Fruit fly (Drosophila melanogaster) Kc167 (cell line): ENCODE data around the gene TotM.

Experiments
- Myc ChIP-seq: fragments of >200 bp; optimal IDR thresholded peaks from 2 replicates; lab custom pipeline; 2017; ENCODE audit warnings: missing external identifiers
- insv ChIP-seq: fragments of >200 bp; optimal IDR thresholded peaks from 3 replicates; lab custom pipeline; 2018; ENCODE audit warnings: missing external identifiers
- ttk ChIP-seq: sonication (Bioruptor generic); optimal IDR thresholded peaks from 2 replicates; lab custom pipeline; 2017; ENCODE audit warnings: missing external identifiers

DNA sequence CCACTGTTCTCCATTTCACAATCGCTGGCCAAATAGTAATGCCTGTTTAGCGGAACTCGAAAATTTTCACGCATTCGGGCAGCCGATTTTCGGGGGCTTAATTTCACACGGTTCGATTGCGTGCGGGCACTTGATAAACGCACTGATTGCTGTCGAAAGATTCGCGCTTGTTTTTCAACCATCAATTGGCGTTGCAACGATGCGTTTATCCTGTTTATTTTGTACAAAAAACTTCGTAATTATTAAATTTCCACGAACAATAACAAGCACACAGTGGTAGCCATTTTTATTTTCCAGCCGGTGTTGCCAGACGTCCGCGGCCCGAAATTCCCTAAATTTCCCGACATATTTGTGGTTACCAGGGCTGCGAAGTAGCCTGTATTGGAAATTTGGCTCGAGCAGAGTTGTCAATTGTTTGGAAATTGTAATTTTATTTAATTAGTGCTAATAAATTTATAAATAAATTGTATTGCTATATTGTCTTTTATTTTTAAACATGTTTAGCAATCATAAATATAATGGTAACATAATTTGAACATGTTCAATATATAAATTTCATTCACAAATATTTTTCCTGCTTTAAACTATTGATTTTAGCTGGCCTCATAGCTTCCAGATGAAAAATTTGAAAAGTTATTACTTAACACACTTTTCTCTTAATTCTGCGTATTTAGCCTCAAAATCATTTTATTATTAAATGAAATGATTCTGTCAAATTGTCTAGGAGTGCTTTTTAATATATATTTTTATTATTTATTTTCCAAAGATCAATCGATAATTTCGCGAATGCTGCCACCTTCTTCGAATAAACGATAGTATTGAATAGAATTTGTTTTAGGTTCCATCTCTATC lies 3.0 kb upstream of the TotM start, which contains the start of the genes Ncoa6 and cype:
- no peak for TF ChIP-seq Myc (lab: Kevin White, UChicago)
- no peak for TF ChIP-seq ttk (lab: Kevin White, UChicago)
- TF ChIP-seq insv (lab: Kevin White, UChicago) = no peak
